Fruit fly (Drosophila melanogaster) whole organism, embryonic: ENCODE data around the gene Prosalpha6.

ENCODE experiments used
- Antp ChIP-seq: fragments of 200-800 bp; sonication (Bioruptor generic); optimal IDR thresholded peaks from 3 replicates; lab custom pipeline; 2016; ENCODE audit warnings: missing biosample characterization, missing genetic modification characterization
- Atf-2 ChIP-seq: fragments of 200-800 bp; sonication (Bioruptor generic); optimal IDR thresholded peaks from 2 replicates; lab custom pipeline; 2016; ENCODE audit warnings: missing biosample characterization, missing genetic modification characterization
- CG10321 ChIP-seq: fragments of 200-800 bp; sonication (Bioruptor generic); IDR thresholded peaks from 2 replicates; pipeline ENCODE4 v1.3.6; 2022; ENCODE audit warnings: missing biosample characterization, missing genetic modification characterization
- CG10462 ChIP-seq: fragments of 200-800 bp; sonication (Bioruptor generic); optimal IDR thresholded peaks from 2 replicates; lab custom pipeline; 2016; ENCODE audit warnings: missing biosample characterization, missing genetic modification characterization
- CG12299 ChIP-seq: fragments of 200-800 bp; sonication (Bioruptor generic); optimal IDR thresholded peaks from 2 replicates; lab custom pipeline; 2018; ENCODE audit warnings: missing biosample characterization, mild to moderate bottlenecking, missing genetic modification characterization
- CG14014 ChIP-seq: fragments of 200-800 bp; sonication (Bioruptor generic); IDR thresholded peaks from 2 replicates; pipeline ENCODE4 v1.3.6; 2022; ENCODE audit warnings: missing biosample characterization, missing genetic modification characterization
- CG15073 ChIP-seq: fragments of 200-800 bp; sonication (Bioruptor generic); optimal IDR thresholded peaks from 2 replicates; lab custom pipeline; 2016; ENCODE audit warnings: missing biosample characterization, missing genetic modification characterization
- CG15269 ChIP-seq: fragments of 200-800 bp; sonication (Bioruptor generic); optimal IDR thresholded peaks from 2 replicates; lab custom pipeline; 2018; ENCODE audit warnings: missing biosample characterization, mild to moderate bottlenecking, missing genetic modification characterization, moderate library complexity
- CG15696 ChIP-seq: fragments of 200-800 bp; sonication (Bioruptor generic); optimal IDR thresholded peaks from 2 replicates; lab custom pipeline; 2019; ENCODE audit warnings: missing biosample characterization, mild to moderate bottlenecking, missing genetic modification characterization, moderate library complexity
- CG18011 ChIP-seq: fragments of 200-800 bp; sonication (Bioruptor generic); optimal IDR thresholded peaks from 2 replicates; lab custom pipeline; 2017; ENCODE audit warnings: missing biosample characterization, missing genetic modification characterization, mild to moderate bottlenecking, moderate library complexity, missing genotype
- CG30020 ChIP-seq: fragments of 200-800 bp; optimal IDR thresholded peaks from 2 replicates; lab custom pipeline; 2019; ENCODE audit warnings: missing biosample characterization, mild to moderate bottlenecking, missing genetic modification characterization, moderate library complexity
- CG31365 ChIP-seq: fragments of 200-800 bp; sonication (Bioruptor generic); optimal IDR thresholded peaks from 2 replicates; lab custom pipeline; 2018; ENCODE audit warnings: missing biosample characterization, mild to moderate bottlenecking, missing genetic modification characterization
- CG31388 ChIP-seq: fragments of 200-800 bp; sonication (Bioruptor generic); optimal IDR thresholded peaks from 2 replicates; lab custom pipeline; 2016; ENCODE audit warnings: missing biosample characterization, missing genetic modification characterization
- CG4282 ChIP-seq: fragments of 200-800 bp; sonication (Bioruptor generic); optimal IDR thresholded peaks from 2 replicates; lab custom pipeline; 2016; ENCODE audit warnings: missing biosample characterization, missing genetic modification characterization
- CG4404 ChIP-seq: fragments of 200-800 bp; sonication (Bioruptor generic); IDR thresholded peaks from 2 replicates; pipeline ENCODE4 v1.3.6; 2022; ENCODE audit warnings: missing biosample characterization, missing genetic modification characterization
- CG4707 ChIP-seq: fragments of 200-800 bp; sonication (Bioruptor generic); optimal IDR thresholded peaks from 2 replicates; lab custom pipeline; 2018; ENCODE audit warnings: missing biosample characterization, mild to moderate bottlenecking, missing genetic modification characterization, moderate library complexity
- CG5180 ChIP-seq: fragments of 200-800 bp; sonication (Bioruptor generic); optimal IDR thresholded peaks from 3 replicates; lab custom pipeline; 2017; ENCODE audit warnings: missing biosample characterization, missing genetic modification characterization, mild to moderate bottlenecking, moderate library complexity, missing genetic modification reagents
- CG6254 ChIP-seq: fragments of 200-800 bp; sonication (Bioruptor generic); optimal IDR thresholded peaks from 3 replicates; lab custom pipeline; 2017; ENCODE audit warnings: mild to moderate bottlenecking, missing biosample characterization, missing genetic modification reagents, missing genetic modification characterization
- CG9215 ChIP-seq: fragments of 200-800 bp; sonication (Bioruptor generic); IDR thresholded peaks from 2 replicates; pipeline ENCODE4 v1.3.6; 2022; ENCODE audit warnings: missing biosample characterization, missing genetic modification characterization
- D19B ChIP-seq: fragments of 200-800 bp; sonication (Bioruptor generic); optimal IDR thresholded peaks from 2 replicates; lab custom pipeline; 2017; ENCODE audit warnings: missing biosample characterization, mild to moderate bottlenecking, missing genetic modification characterization
- Deaf1 ChIP-seq: fragments of 200-800 bp; optimal IDR thresholded peaks from 3 replicates; lab custom pipeline; 2019; ENCODE audit warnings: missing biosample characterization, mild to moderate bottlenecking, missing genetic modification characterization, moderate library complexity
- Dfd ChIP-seq, 2 experiments: fragments of >200 bp; optimal IDR thresholded peaks; 2 replicates each; lab custom pipeline; 2017; ENCODE audit warnings: missing biosample characterization in 2 of 2, missing genetic modification characterization in 2 of 2
- Hmr ChIP-seq: fragments of 200-800 bp; sonication (Bioruptor generic); optimal IDR thresholded peaks from 3 replicates; lab custom pipeline; 2017; ENCODE audit warnings: mild to moderate bottlenecking, missing biosample characterization, missing genetic modification reagents, missing genetic modification characterization
- MTF-1 ChIP-seq: fragments of 200-800 bp; sonication (Bioruptor generic); optimal IDR thresholded peaks from 2 replicates; lab custom pipeline; 2018; ENCODE audit warnings: missing biosample characterization, mild to moderate bottlenecking, missing genetic modification characterization, borderline replicate concordance
- Nf-YB ChIP-seq: fragments of 200-800 bp; sonication (Bioruptor generic); optimal IDR thresholded peaks from 3 replicates; lab custom pipeline; 2019; ENCODE audit warnings: missing biosample characterization, mild to moderate bottlenecking, missing genetic modification characterization, moderate library complexity
- Ravus ChIP-seq: fragments of 200-800 bp; sonication (Bioruptor generic); IDR thresholded peaks from 2 replicates; pipeline ENCODE4 v1.3.6; 2022; ENCODE audit warnings: missing biosample characterization, missing genetic modification characterization
- Side ChIP-seq: fragments of 200-800 bp; sonication (Bioruptor generic); optimal IDR thresholded peaks from 2 replicates; lab custom pipeline; 2016; ENCODE audit warnings: missing biosample characterization, missing genetic modification characterization
- Stat92E ChIP-seq, 3 experiments: fragments of >200 bp in 2 of 3; fragments of 200-800 bp in 1 of 3; sonication (Bioruptor generic) in 1 of 3; optimal IDR thresholded peaks; 2 replicates each; lab custom pipeline; 2017 to 2019; ENCODE audit warnings: missing biosample characterization in 3 of 3, missing genetic modification characterization in 3 of 3, mild to moderate bottlenecking in 1 of 3, moderate library complexity in 1 of 3
- cas ChIP-seq: fragments of 200-800 bp; sonication (Bioruptor generic); IDR thresholded peaks from 2 replicates; pipeline ENCODE4 v1.3.6; 2022; ENCODE audit warnings: missing biosample characterization, missing genetic modification characterization
- cg ChIP-seq: fragments of 200-800 bp; sonication (Bioruptor generic); optimal IDR thresholded peaks from 3 replicates; lab custom pipeline; 2019; ENCODE audit warnings: missing biosample characterization, mild to moderate bottlenecking, missing genetic modification characterization, moderate library complexity
- dan ChIP-seq: fragments of 200-800 bp; sonication (Bioruptor generic); IDR thresholded peaks from 2 replicates; pipeline ENCODE4 v1.3.6; 2022; ENCODE audit warnings: missing biosample characterization, missing genetic modification characterization
- dati ChIP-seq: fragments of 200-800 bp; sonication (Bioruptor generic); IDR thresholded peaks from 2 replicates; pipeline ENCODE4 v1.3.6; 2022; ENCODE audit warnings: missing biosample characterization, missing genetic modification characterization
- exex ChIP-seq: fragments of 200-800 bp; sonication (Bioruptor generic); optimal IDR thresholded peaks from 4 replicates; lab custom pipeline; 2018; ENCODE audit warnings: missing biosample characterization, mild to moderate bottlenecking, missing genetic modification characterization, moderate library complexity
- gcm2 ChIP-seq: fragments of 200-800 bp; sonication (Bioruptor generic); optimal IDR thresholded peaks from 2 replicates; lab custom pipeline; 2016; ENCODE audit warnings: missing biosample characterization, missing genetic modification characterization
- grn ChIP-seq: fragments of 200-800 bp; sonication (Bioruptor generic); optimal IDR thresholded peaks from 3 replicates; lab custom pipeline; 2017; ENCODE audit warnings: missing biosample characterization, missing genetic modification characterization
- hkb ChIP-seq, 2 experiments: fragments of 200-800 bp in 1 of 2; fragments of >200 bp in 1 of 2; sonication (Bioruptor generic) in 1 of 2; IDR thresholded peaks in 1 of 2; optimal IDR thresholded peaks in 1 of 2; 2 replicates each; pipeline versions ENCODE4 v1.3.6 to Lab custom; 2017 to 2022; ENCODE audit warnings: missing biosample characterization in 1 of 2, missing genetic modification characterization in 1 of 2
- knrl ChIP-seq: fragments of 200-800 bp; sonication (Bioruptor generic); IDR thresholded peaks from 3 replicates; pipeline ENCODE4 v1.3.6; 2022; ENCODE audit warnings: missing biosample characterization, missing genetic modification characterization; ENCODE audit not compliant: partially characterized antibody
- lola ChIP-seq, 3 experiments: fragments of >200 bp in 2 of 3; fragments of 200-800 bp in 1 of 3; sonication (Bioruptor generic) in 1 of 3; optimal IDR thresholded peaks; 2 replicates each; lab custom pipeline; 2017 to 2019; ENCODE audit warnings: missing biosample characterization in 3 of 3, missing genetic modification characterization in 3 of 3, mild to moderate bottlenecking in 1 of 3, moderate library complexity in 1 of 3
- maf-S ChIP-seq: fragments of 200-800 bp; sonication (Bioruptor generic); optimal IDR thresholded peaks from 2 replicates; lab custom pipeline; 2016; ENCODE audit warnings: missing biosample characterization, missing genetic modification characterization
- mirr ChIP-seq: fragments of 200-800 bp; sonication (Bioruptor generic); optimal IDR thresholded peaks from 3 replicates; lab custom pipeline; 2018; ENCODE audit warnings: missing biosample characterization, mild to moderate bottlenecking, missing genetic modification characterization
- mld ChIP-seq: fragments of 200-800 bp; sonication (Bioruptor generic); IDR thresholded peaks from 3 replicates; pipeline ENCODE4 v1.3.6; 2022; ENCODE audit warnings: missing biosample characterization, missing genetic modification characterization; ENCODE audit not compliant: partially characterized antibody
- nmo ChIP-seq: fragments of 200-800 bp; sonication (Bioruptor generic); optimal IDR thresholded peaks from 2 replicates; lab custom pipeline; 2018; ENCODE audit warnings: missing biosample characterization, mild to moderate bottlenecking, missing genetic modification characterization, moderate library complexity
- oc ChIP-seq: fragments of 200-800 bp; sonication (Bioruptor generic); optimal IDR thresholded peaks from 2 replicates; lab custom pipeline; 2018; ENCODE audit warnings: missing biosample characterization, mild to moderate bottlenecking, missing genetic modification characterization, moderate library complexity
- peb ChIP-seq: fragments of 200-800 bp; sonication (Bioruptor generic); IDR thresholded peaks from 2 replicates; pipeline ENCODE4 v1.3.6; 2022; ENCODE audit warnings: missing biosample characterization, missing genetic modification characterization
- sd ChIP-seq: fragments of 200-800 bp; sonication (Bioruptor generic); optimal IDR thresholded peaks from 3 replicates; lab custom pipeline; 2018; ENCODE audit warnings: missing biosample characterization, mild to moderate bottlenecking, missing genetic modification characterization, moderate library complexity
- so ChIP-seq: fragments of 200-800 bp; sonication (Bioruptor generic); IDR thresholded peaks from 3 replicates; pipeline ENCODE4 v1.3.6; 2022; ENCODE audit warnings: missing biosample characterization, missing genetic modification characterization
- sob ChIP-seq: fragments of 200-800 bp; sonication (Bioruptor generic); IDR thresholded peaks from 2 replicates; pipeline ENCODE4 v1.3.6; 2022; ENCODE audit warnings: missing biosample characterization, missing genetic modification characterization
- usp ChIP-seq: fragments of >200 bp; optimal IDR thresholded peaks from 2 replicates; lab custom pipeline; 2017; ENCODE audit warnings: missing biosample characterization, missing genetic modification characterization
- zf30C ChIP-seq: fragments of 200-800 bp; sonication (Bioruptor generic); optimal IDR thresholded peaks from 3 replicates; lab custom pipeline; 2018; ENCODE audit warnings: missing biosample characterization, mild to moderate bottlenecking, missing genetic modification characterization
- zfh2 ChIP-seq: fragments of 200-800 bp; sonication (Bioruptor generic); optimal IDR thresholded peaks from 2 replicates; lab custom pipeline; 2016; ENCODE audit warnings: missing biosample characterization, missing genetic modification characterization

Prosalpha6 gene

DNA sequence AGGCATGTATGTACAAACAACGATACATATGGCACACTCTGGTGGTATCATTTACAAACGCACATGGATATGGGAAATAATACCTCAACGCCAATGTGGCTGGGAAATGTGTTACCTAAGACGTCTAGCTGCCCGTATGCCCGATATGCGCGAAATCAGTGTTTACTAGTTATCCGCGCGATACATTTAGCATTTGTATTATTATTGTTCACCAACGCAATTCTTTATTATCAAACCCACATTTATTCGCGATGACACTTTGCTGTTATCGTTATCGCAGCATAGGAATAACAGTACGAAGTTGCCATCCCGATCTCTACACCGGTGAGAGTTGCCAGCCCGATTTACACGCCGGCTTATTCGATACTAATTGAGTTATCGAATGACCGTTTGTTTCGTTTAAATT lies 25.6 kb downstream of the Prosalpha6 start, which contains the start of gene chico (continued):
- TF ChIP-seq zf30C (no peak), CG9215 (GFP tag; lab: Robert Waterston, UW) (no peak), nmo (GFP tag; lab: Kevin White, UChicago) (peak; percentile 63), peb (GFP tag; lab: Robert Waterston, UW) (no peak), knrl (no peak; the same call in 2 of the 3 replicates), gcm2 (GFP tag; lab: Kevin White, UChicago) (no peak), CG31388 (GFP tag; lab: Kevin White, UChicago) (no peak), so (GFP tag; lab: Robert Waterston, UW) (no peak; the same call in 2 of the 3 replicates), CG10462 (GFP tag; lab: Kevin White, UChicago) (no peak), cas (GFP tag; lab: Robert Waterston, UW) (no peak), usp (GFP tag; lab: Kevin White, UChicago) (no peak), MTF-1 (no peak), lola (GFP tag; optimal IDR thresholded peaks at IDR 0.05; lab: Kevin White, UChicago) (no peak), Antp (GFP tag; lab: Kevin White, UChicago) (no peak), CG15073 (GFP tag; lab: Kevin White, UChicago) (no peak), CG31365 (no peak), Dfd (GFP tag; optimal IDR thresholded peaks at IDR 0.05; lab: Kevin White, UChicago) (no peak), maf-S (GFP tag; lab: Kevin White, UChicago) (no peak), Side (GFP tag; lab: Kevin White, UChicago) (no peak), CG4404 (GFP tag; lab: Robert Waterston, UW) (no peak), D19B (no peak), CG30020 (peak; percentile 91), Ravus (GFP tag; lab: Robert Waterston, UW) (no peak), CG18011 (GFP tag; lab: Kevin White, UChicago) (no peak), Stat92E (GFP tag; optimal IDR thresholded peaks at IDR 0.05; lab: Kevin White, UChicago) (peak in 1 of 3 experiments; percentile 17), Deaf1 (tag; lab: Kevin White, UChicago) (no peak), CG4282 (GFP tag; lab: Kevin White, UChicago) (no peak), hkb (optimal IDR thresholded peaks at IDR 0.05; lab: Kevin White, UChicago) (no peak), hkb (GFP tag; IDR thresholded peaks at IDR 0.05; lab: Robert Waterston, UW) (no peak), mld (GFP tag; lab: Robert Waterston, UW) (no peak), Atf-2 (GFP tag; lab: Kevin White, UChicago) (no peak), dati (GFP tag; lab: Robert Waterston, UW) (no peak), exex (tag; lab: Kevin White, UChicago) (no peak), cg (peak; percentile 15), Nf-YB (GFP tag; lab: Kevin White, UChicago) (no peak), mirr (GFP tag; lab: Kevin White, UChicago) (no peak), CG12299 (tag; lab: Kevin White, UChicago) (no peak), CG15696 (tag; lab: Kevin White, UChicago) (no peak), sd (tag; lab: Kevin White, UChicago) (peak; percentile 82), sob (no peak), CG10321 (no peak), CG4707 (GFP tag; lab: Kevin White, UChicago) (no peak), CG5180 (GFP tag; lab: Kevin White, UChicago) (no peak), zfh2 (GFP tag; lab: Kevin White, UChicago) (no peak), CG15269 (no peak), Hmr (GFP tag; lab: Kevin White, UChicago) (no peak), CG6254 (no peak), CG14014 (GFP tag; lab: Robert Waterston, UW) (no peak), grn (GFP tag; lab: Kevin White, UChicago) (no peak), dan (no peak), oc (tag; lab: Kevin White, UChicago) (no peak)
